Worm (Caenorhabditis elegans) whole organism, L1 larva: ENCODE results near the gene R151.10.
"Not testable (repeated sequence)": the region's sequence is repeated elsewhere in the genome, so short reads cannot be mapped to it uniquely, and the experiment has no call there.

Experiments used
- C04F5.9 ChIP-seq: sonication (generic microtip); optimal IDR thresholded peaks from 2 replicates; lab custom pipeline; 2016; ENCODE audit warnings: missing genetic modification characterization, missing compliant biosample characterization
- C16A3.4 ChIP-seq: fragments of 150-350 bp; optimal IDR thresholded peaks from 2 replicates; lab custom pipeline; 2014; ENCODE audit warnings: missing biosample characterization, missing genetic modification characterization
- F16B12.6 ChIP-seq: fragments of 150-350 bp; optimal IDR thresholded peaks from 2 replicates; lab custom pipeline; 2014; ENCODE audit warnings: missing biosample characterization, missing genetic modification characterization
- blmp-1 ChIP-seq: fragments of 150-350 bp; optimal IDR thresholded peaks from 2 replicates; lab custom pipeline; 2014; ENCODE audit warnings: missing biosample characterization, missing genetic modification characterization
- ceh-82 ChIP-seq, 3 experiments: fragments of 150-350 bp in 1 of 3; sonication (generic microtip) in 2 of 3; optimal IDR thresholded peaks; 2 replicates each; lab custom pipeline; 2014 to 2017; ENCODE audit warnings: missing biosample characterization in 3 of 3, missing genetic modification characterization in 3 of 3
- ceh-90 ChIP-seq: sonication (generic microtip); optimal IDR thresholded peaks from 2 replicates; lab custom pipeline; 2016; ENCODE audit warnings: missing genetic modification characterization, missing compliant biosample characterization
- ces-1 ChIP-seq: fragments of 150-350 bp; optimal IDR thresholded peaks from 2 replicates; lab custom pipeline; 2014; ENCODE audit warnings: missing biosample characterization, missing genetic modification reagents, missing genetic modification characterization
- dpl-1 ChIP-seq, 3 experiments: fragments of 150-350 bp in 2 of 3; sonication (generic microtip) in 1 of 3; optimal IDR thresholded peaks; 2 replicates each; lab custom pipeline; 2014 to 2017; ENCODE audit warnings: missing biosample characterization in 3 of 3, missing genetic modification characterization in 3 of 3, missing genetic modification reagents in 3 of 3
- dsc-1 ChIP-seq: sonication (generic microtip); optimal IDR thresholded peaks from 2 replicates; lab custom pipeline; 2016; ENCODE audit warnings: mild to moderate bottlenecking, missing genetic modification characterization, missing compliant biosample characterization
- efl-1 ChIP-seq, 4 experiments: fragments of 150-350 bp; optimal IDR thresholded peaks in 3 of 4; peaks in 1 of 4; 1 replicate in 1 of 4; 2 replicates in 3 of 4; lab custom pipeline; 2014; ENCODE audit warnings: missing biosample characterization in 2 of 4, missing genetic modification characterization in 2 of 4, missing genetic modification reagents in 2 of 4
- efl-3 ChIP-seq: fragments of 200-800 bp; sonication (Bioruptor generic); optimal IDR thresholded peaks from 2 replicates; lab custom pipeline; 2018; ENCODE audit warnings: mild to moderate bottlenecking, missing genetic modification characterization, missing compliant biosample characterization
- egl-13 ChIP-seq: sonication (generic microtip); optimal IDR thresholded peaks from 2 replicates; lab custom pipeline; 2016; ENCODE audit warnings: missing genotype, missing genetic modification reagents, missing genetic modification characterization, missing compliant biosample characterization
- elt-2 ChIP-seq: sonication (generic microtip); optimal IDR thresholded peaks from 2 replicates; lab custom pipeline; 2016; ENCODE audit warnings: missing genetic modification characterization, mild to moderate bottlenecking, inconsistent platforms, missing compliant biosample characterization, missing genetic modification reagents
- elt-3 ChIP-seq, 6 experiments: fragments of 150-350 bp in 1 of 6; sonication (generic microtip); optimal IDR thresholded peaks; 2 replicates each; lab custom pipeline; 2017 to 2018; ENCODE audit warnings: missing biosample characterization in 6 of 6, missing genetic modification characterization in 6 of 6, inconsistent platforms in 1 of 6
- fkh-8 ChIP-seq: sonication (generic microtip); optimal IDR thresholded peaks from 2 replicates; lab custom pipeline; 2016; ENCODE audit warnings: mild to moderate bottlenecking, missing genetic modification characterization, missing compliant biosample characterization
- hpl-2 ChIP-seq: fragments of 150-350 bp; optimal IDR thresholded peaks from 2 replicates; lab custom pipeline; 2014; ENCODE audit warnings: missing biosample characterization, missing genetic modification reagents, missing genetic modification characterization
- irx-1 ChIP-seq: sonication (generic microtip); optimal IDR thresholded peaks from 2 replicates; lab custom pipeline; 2016; ENCODE audit warnings: missing genetic modification characterization, missing compliant biosample characterization
- isw-1 ChIP-seq: fragments of 200-800 bp; sonication (Bioruptor generic); IDR thresholded peaks from 2 replicates; pipeline ENCODE4 v1.3.6; 2022; ENCODE audit warnings: missing genetic modification characterization, missing compliant biosample characterization
- jun-1 ChIP-seq: fragments of 150-350 bp; optimal IDR thresholded peaks from 2 replicates; lab custom pipeline; 2014; ENCODE audit warnings: missing biosample characterization, missing genetic modification reagents, missing genetic modification characterization
- lin-13 ChIP-seq: fragments of 150-350 bp; optimal IDR thresholded peaks from 2 replicates; lab custom pipeline; 2014; ENCODE audit warnings: missing biosample characterization, missing genetic modification reagents, missing genetic modification characterization
- lin-15B ChIP-seq: fragments of 150-350 bp; sonication (generic microtip); optimal IDR thresholded peaks from 3 replicates; lab custom pipeline; 2014; ENCODE audit warnings: missing biosample characterization, missing genetic modification characterization
- lin-35 ChIP-seq, 2 experiments: fragments of 150-350 bp; optimal IDR thresholded peaks; 2 replicates each; lab custom pipeline; 2014; ENCODE audit warnings: missing biosample characterization in 2 of 2, missing genetic modification characterization in 2 of 2, missing genetic modification reagents in 2 of 2
- lin-39 ChIP-seq: fragments of 150-350 bp; optimal IDR thresholded peaks from 2 replicates; lab custom pipeline; 2014; ENCODE audit warnings: missing biosample characterization, missing genetic modification reagents, missing genetic modification characterization
- lir-3 ChIP-seq: sonication (generic microtip); optimal IDR thresholded peaks from 2 replicates; lab custom pipeline; 2016; ENCODE audit warnings: mild to moderate bottlenecking, missing genetic modification characterization, moderate library complexity, missing compliant biosample characterization; ENCODE audit not compliant: poor library complexity
- lsy-2 ChIP-seq, 2 experiments: fragments of 150-350 bp; optimal IDR thresholded peaks; 2 replicates each; lab custom pipeline; 2014; ENCODE audit warnings: missing biosample characterization in 2 of 2, missing genetic modification characterization in 2 of 2
- mab-9 ChIP-seq: fragments of 200-800 bp; sonication (Bioruptor generic); IDR thresholded peaks from 2 replicates; pipeline ENCODE4 v1.3.6; 2022; ENCODE audit warnings: missing genetic modification reagents, missing genetic modification characterization, missing compliant biosample characterization
- mdl-1 ChIP-seq, 2 experiments: fragments of 150-350 bp; optimal IDR thresholded peaks; 2 replicates each; lab custom pipeline; 2014 to 2017; ENCODE audit warnings: missing biosample characterization in 2 of 2, missing genetic modification characterization in 2 of 2, inconsistent platforms in 1 of 2
- mep-1 ChIP-seq: fragments of 150-350 bp; optimal IDR thresholded peaks from 2 replicates; lab custom pipeline; 2014; ENCODE audit warnings: missing biosample characterization, missing genetic modification characterization
- nhr-12 ChIP-seq: sonication (generic microtip); optimal IDR thresholded peaks from 2 replicates; lab custom pipeline; 2017; ENCODE audit warnings: missing biosample characterization, missing genetic modification characterization
- nhr-19 ChIP-seq: fragments of 200-800 bp; sonication (Bioruptor generic); conservative IDR thresholded peaks from 2 replicates; pipeline ENCODE4 v1.3.6; 2022; ENCODE audit warnings: missing genetic modification characterization, missing compliant biosample characterization
- nhr-20 ChIP-seq: sonication (generic microtip); optimal IDR thresholded peaks from 2 replicates; lab custom pipeline; 2016; ENCODE audit warnings: mild to moderate bottlenecking, missing genetic modification characterization, missing compliant biosample characterization
- nhr-237 ChIP-seq: fragments of 150-350 bp; optimal IDR thresholded peaks from 2 replicates; lab custom pipeline; 2014; ENCODE audit warnings: missing biosample characterization, missing genetic modification characterization
- nhr-47 ChIP-seq: sonication (generic microtip); optimal IDR thresholded peaks from 2 replicates; lab custom pipeline; 2016; ENCODE audit warnings: mild to moderate bottlenecking, missing genetic modification characterization, moderate library complexity, missing compliant biosample characterization
- nhr-71 ChIP-seq: sonication (generic microtip); optimal IDR thresholded peaks from 2 replicates; lab custom pipeline; 2016; ENCODE audit warnings: mild to moderate bottlenecking, missing genetic modification characterization, moderate library complexity, missing compliant biosample characterization
- nhr-85 ChIP-seq: sonication (generic microtip); peaks from one replicate; lab custom pipeline; 2016; ENCODE audit warnings: missing genetic modification characterization, inconsistent platforms, missing compliant biosample characterization
- nhr-90 ChIP-seq: sonication (generic microtip); optimal IDR thresholded peaks from 2 replicates; lab custom pipeline; 2016; ENCODE audit warnings: mild to moderate bottlenecking, missing genetic modification characterization, missing compliant biosample characterization; ENCODE audit not compliant: poor library complexity
- pqm-1 ChIP-seq: sonication (generic microtip); optimal IDR thresholded peaks from 3 replicates; lab custom pipeline; 2017; ENCODE audit warnings: missing biosample characterization, missing genetic modification characterization
- skn-1 ChIP-seq: fragments of 150-350 bp; optimal IDR thresholded peaks from 2 replicates; lab custom pipeline; 2014; ENCODE audit warnings: missing biosample characterization, missing genetic modification characterization
- snpc-4 ChIP-seq: fragments of 150-350 bp; optimal IDR thresholded peaks from 2 replicates; lab custom pipeline; 2014; ENCODE audit warnings: missing biosample characterization, missing genetic modification characterization
- snu-23 ChIP-seq: sonication (generic microtip); optimal IDR thresholded peaks from 2 replicates; lab custom pipeline; 2016; ENCODE audit warnings: missing genetic modification characterization, missing compliant biosample characterization
- swsn-7 ChIP-seq: sonication (generic microtip); optimal IDR thresholded peaks from 2 replicates; lab custom pipeline; 2016; ENCODE audit warnings: missing genetic modification characterization, missing compliant biosample characterization
- tbx-2 ChIP-seq: sonication (generic microtip); optimal IDR thresholded peaks from 2 replicates; lab custom pipeline; 2016; ENCODE audit warnings: missing genetic modification characterization, missing compliant biosample characterization
- unc-130 ChIP-seq: fragments of 150-350 bp; optimal IDR thresholded peaks from 2 replicates; lab custom pipeline; 2017; ENCODE audit warnings: missing biosample characterization, missing genetic modification characterization, inconsistent platforms
- unc-62 ChIP-seq: fragments of 150-350 bp; optimal IDR thresholded peaks from 2 replicates; lab custom pipeline; 2014; ENCODE audit warnings: missing biosample characterization, missing genetic modification reagents, missing genetic modification characterization
- unc-86 ChIP-seq: sonication (generic microtip); optimal IDR thresholded peaks from 2 replicates; lab custom pipeline; 2016; ENCODE audit warnings: missing genetic modification characterization, missing compliant biosample characterization
- unc-98 ChIP-seq: fragments of 200-800 bp; sonication (Bioruptor generic); IDR thresholded peaks from 2 replicates; pipeline ENCODE4 v1.3.6; 2022; ENCODE audit warnings: missing genetic modification characterization, missing compliant biosample characterization
- xbp-1 ChIP-seq: sonication (generic microtip); optimal IDR thresholded peaks from 2 replicates; lab custom pipeline; 2016; ENCODE audit warnings: missing genetic modification characterization, missing compliant biosample characterization
- zag-1 ChIP-seq: fragments of 150-350 bp; optimal IDR thresholded peaks from 2 replicates; lab custom pipeline; 2014; ENCODE audit warnings: missing biosample characterization, missing genetic modification characterization
- zip-4 ChIP-seq: fragments of 200-800 bp; sonication (Bioruptor generic); optimal IDR thresholded peaks from 2 replicates; lab custom pipeline; 2018; ENCODE audit warnings: mild to moderate bottlenecking, missing genetic modification characterization, moderate library complexity, missing compliant biosample characterization
- ztf-11 ChIP-seq, 2 experiments: sonication (generic microtip); optimal IDR thresholded peaks; 2 replicates each; lab custom pipeline; 2016 to 2017; ENCODE audit warnings: missing genetic modification characterization in 2 of 2, missing biosample characterization in 1 of 2, missing compliant biosample characterization in 1 of 2

The R151.10 gene

ce11 chrIII:7237877-7238276, 7.1 kb upstream of the R151.10 start:
- TF ChIP-seq efl-1 (optimal IDR thresholded peaks at IDR 0.05; lab: Kevin White, UChicago), result peak in 1 of 2 experiments; percentile 24
- not testable (repeated sequence) for TF ChIP-seq efl-1 (GFP tag; optimal IDR thresholded peaks at IDR 0.05 in 1 of 2; lab: Kevin White, UChicago)

DNA sequence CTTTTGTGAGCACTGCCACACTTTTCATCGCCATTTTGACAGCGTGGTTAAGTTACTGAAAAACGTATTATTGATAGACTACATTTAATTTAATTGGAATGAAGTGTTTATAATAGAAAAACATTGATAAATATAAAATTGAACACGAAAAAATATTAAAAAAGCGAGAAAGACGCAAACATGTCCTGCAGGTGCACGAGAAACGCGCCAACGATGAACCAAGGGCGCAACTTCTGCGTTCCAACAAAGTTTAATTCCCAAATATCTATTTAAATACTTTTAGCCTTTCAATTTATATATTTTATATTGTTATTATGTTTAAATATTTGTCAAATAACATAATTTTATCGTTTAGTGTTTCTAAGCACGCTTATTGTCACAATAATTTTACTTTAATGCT, 3.4 kb upstream of the R151.10 start, which contains the start of gene ndus-8:
Gene ndus-8 (minus strand): TSS at position 55 of the 400 bp plus-strand sequence.
- TF ChIP-seq dsc-1 (peak; percentile 78), C16A3.4 (tag; lab: Kevin White, UChicago) (peak; percentile 79), ces-1 (no peak), nhr-47 (tag; lab: Kevin White, UChicago) (peak; percentile 76), ceh-90 (tag; lab: Kevin White, UChicago) (no peak), nhr-19 (GFP tag; lab: Robert Waterston, UW) (peak; percentile 84), snu-23 (peak; percentile 85), skn-1 (tag; lab: Kevin White, UChicago) (peak; percentile 57), lir-3 (tag; lab: Kevin White, UChicago) (peak; percentile 38), unc-98 (no peak), C04F5.9 (tag; lab: Kevin White, UChicago) (peak; percentile 39), jun-1 (tag; lab: Kevin White, UChicago) (peak; percentile 17), snpc-4 (tag; lab: Kevin White, UChicago) (peak; percentile 52), nhr-71 (tag; lab: Kevin White, UChicago) (peak; percentile 82), swsn-7 (tag; lab: Kevin White, UChicago) (peak; percentile 78), lin-39 (tag; lab: Kevin White, UChicago) (peak; percentile 43), lin-15B (tag; lab: Kevin White, UChicago) (peak; percentile 39), zip-4 (GFP tag; lab: Kevin White, UChicago) (peak; percentile 35), efl-1 (optimal IDR thresholded peaks at IDR 0.05; lab: Kevin White, UChicago) (peak; percentile 65 to 81), efl-1 (GFP tag; optimal IDR thresholded peaks at IDR 0.05 in 1 of 2; lab: Kevin White, UChicago) (peak; percentile 73 to 96), lin-13 (GFP tag; lab: Kevin White, UChicago) (peak; percentile 41), tbx-2 (peak; percentile 69), pqm-1 (tag; lab: Kevin White, UChicago) (no peak), ztf-11 (tag; optimal IDR thresholded peaks at IDR 0.05; lab: Kevin White, UChicago) (peak in 1 of 2 experiments; percentile 39), xbp-1 (tag; lab: Kevin White, UChicago) (peak; percentile 74), irx-1 (tag; lab: Kevin White, UChicago) (peak; percentile 34), fkh-8 (peak; percentile 18), zag-1 (tag; lab: Kevin White, UChicago) (no peak), lin-35 (GFP tag; optimal IDR thresholded peaks at IDR 0.05; lab: Kevin White, UChicago) (peak; percentile 77 to 80), mdl-1 (tag; optimal IDR thresholded peaks at IDR 0.05; lab: Kevin White, UChicago) (peak in 1 of 2 experiments; percentile 57), dpl-1 (GFP tag; optimal IDR thresholded peaks at IDR 0.05; lab: Kevin White, UChicago) (peak; percentile 60 to 79 (median 79)), nhr-237 (tag; lab: Kevin White, UChicago) (no peak), ceh-82 (tag; optimal IDR thresholded peaks at IDR 0.05; lab: Kevin White, UChicago) (peak in 2 of 3 experiments; percentile 47 to 77), unc-62 (GFP tag; lab: Kevin White, UChicago) (no peak), elt-2 (peak; percentile 35), nhr-20 (tag; lab: Kevin White, UChicago) (peak; percentile 81), nhr-90 (peak; percentile 78), mep-1 (tag; lab: Kevin White, UChicago) (peak; percentile 95), blmp-1 (tag; lab: Kevin White, UChicago) (peak; percentile 67), F16B12.6 (tag; lab: Kevin White, UChicago) (peak; percentile 59), unc-86 (tag; lab: Kevin White, UChicago) (peak; percentile 56), isw-1 (GFP tag; lab: Robert Waterston, UW) (peak; percentile 37), hpl-2 (GFP tag; lab: Kevin White, UChicago) (peak; percentile 57), mab-9 (GFP tag; lab: Robert Waterston, UW) (no peak), lsy-2 (tag; optimal IDR thresholded peaks at IDR 0.05; lab: Kevin White, UChicago) (peak; percentile 87 to 90), egl-13 (tag; lab: Kevin White, UChicago) (peak; percentile 18), nhr-12 (tag; lab: Kevin White, UChicago) (no peak), unc-130 (tag; lab: Kevin White, UChicago) (peak; percentile 90), elt-3 (tag; optimal IDR thresholded peaks at IDR 0.05; lab: Kevin White, UChicago) (peak in 1 of 6 experiments; percentile 53), nhr-85 (tag; lab: Kevin White, UChicago) (peak; percentile 68), efl-3 (no peak)
